Fruit fly (Drosophila melanogaster) whole organism, adult: ENCODE results near the gene Gba1a.
A peak's percentile ranks its signal among the peaks of the same experiment; 100 is the strongest.

Source experiments
- CG11617 ChIP-seq: fragments of 200-800 bp; sonication (Bioruptor generic); optimal IDR thresholded peaks from 2 replicates; lab custom pipeline; 2017; ENCODE audit warnings: mild to moderate bottlenecking, missing biosample characterization, missing genetic modification reagents, missing genetic modification characterization
- CG12768 ChIP-seq: fragments of 200-800 bp; sonication (Bioruptor generic); optimal IDR thresholded peaks from 2 replicates; lab custom pipeline; 2017; ENCODE audit warnings: missing biosample characterization, missing genetic modification characterization, mild to moderate bottlenecking, moderate library complexity, missing genetic modification reagents
- CG14711 ChIP-seq: fragments of 200-800 bp; sonication (Bioruptor generic); optimal IDR thresholded peaks from 2 replicates; lab custom pipeline; 2018; ENCODE audit warnings: missing biosample characterization, mild to moderate bottlenecking, missing genetic modification characterization, moderate library complexity
- CG1620 ChIP-seq: fragments of 200-800 bp; sonication (Bioruptor generic); optimal IDR thresholded peaks from 2 replicates; lab custom pipeline; 2016; ENCODE audit warnings: missing biosample characterization, missing genetic modification characterization
- CG33017 ChIP-seq: fragments of 200-800 bp; sonication (Bioruptor generic); optimal IDR thresholded peaks from 2 replicates; lab custom pipeline; 2018; ENCODE audit warnings: missing biosample characterization, mild to moderate bottlenecking, missing genetic modification characterization, moderate library complexity
- CG5204 ChIP-seq: fragments of 200-800 bp; sonication (Bioruptor generic); optimal IDR thresholded peaks from 2 replicates; lab custom pipeline; 2016; ENCODE audit warnings: missing biosample characterization, missing genetic modification characterization
- CG7045 ChIP-seq: fragments of 200-800 bp; sonication (Bioruptor generic); optimal IDR thresholded peaks from 2 replicates; lab custom pipeline; 2017; ENCODE audit warnings: missing biosample characterization, mild to moderate bottlenecking, missing genetic modification characterization
- CG7101 ChIP-seq: fragments of 200-800 bp; sonication (Bioruptor generic); optimal IDR thresholded peaks from 2 replicates; lab custom pipeline; 2018; ENCODE audit warnings: missing biosample characterization, mild to moderate bottlenecking, missing genetic modification characterization, moderate library complexity
- Clk ChIP-seq: fragments of 200-800 bp; sonication (Bioruptor generic); optimal IDR thresholded peaks from 2 replicates; lab custom pipeline; 2017; ENCODE audit warnings: missing biosample characterization, missing genetic modification characterization
- Crg-1 ChIP-seq: fragments of 200-800 bp; sonication (Bioruptor generic); optimal IDR thresholded peaks from 2 replicates; lab custom pipeline; 2016; ENCODE audit warnings: missing biosample characterization, missing genetic modification characterization
- Hr96 ChIP-seq: fragments of 200-800 bp; sonication (Bioruptor generic); optimal IDR thresholded peaks from 2 replicates; lab custom pipeline; 2016; ENCODE audit warnings: missing biosample characterization, missing genetic modification characterization
- Mnt ChIP-seq: fragments of 200-800 bp; sonication (Bioruptor generic); optimal IDR thresholded peaks from 2 replicates; lab custom pipeline; 2016; ENCODE audit warnings: missing biosample characterization, mild to moderate bottlenecking, missing genetic modification characterization
- bab1 ChIP-seq: fragments of 200-800 bp; sonication (Bioruptor generic); optimal IDR thresholded peaks from 3 replicates; lab custom pipeline; 2019; ENCODE audit warnings: missing biosample characterization, mild to moderate bottlenecking, missing genetic modification characterization, moderate library complexity
- cic ChIP-seq: fragments of 200-800 bp; sonication (Bioruptor generic); optimal IDR thresholded peaks from 2 replicates; lab custom pipeline; 2017; ENCODE audit warnings: missing biosample characterization, mild to moderate bottlenecking, missing genetic modification characterization, moderate library complexity
- cnc ChIP-seq, 2 experiments: fragments of >200 bp; optimal IDR thresholded peaks; 2 replicates each; lab custom pipeline; 2017
- kay ChIP-seq: fragments of 200-800 bp; sonication (Bioruptor generic); peaks from one replicate; lab custom pipeline; 2016; ENCODE audit warnings: missing biosample characterization, missing genetic modification characterization, borderline replicate concordance
- ovo ChIP-seq: fragments of 200-800 bp; sonication (Bioruptor generic); optimal IDR thresholded peaks from 2 replicates; lab custom pipeline; 2016; ENCODE audit warnings: missing biosample characterization, missing genetic modification characterization
- pad ChIP-seq: fragments of 200-800 bp; sonication (Bioruptor generic); optimal IDR thresholded peaks from 3 replicates; lab custom pipeline; 2017; ENCODE audit warnings: missing biosample characterization, missing genetic modification characterization, mild to moderate bottlenecking, moderate library complexity, missing genetic modification reagents
- tj ChIP-seq: fragments of 200-800 bp; sonication (Bioruptor generic); optimal IDR thresholded peaks from 3 replicates; lab custom pipeline; 2017; ENCODE audit warnings: missing biosample characterization, mild to moderate bottlenecking, missing genetic modification characterization, moderate library complexity
- toe ChIP-seq: fragments of 200-800 bp; sonication (Bioruptor generic); optimal IDR thresholded peaks from 2 replicates; lab custom pipeline; 2016; ENCODE audit warnings: missing biosample characterization, missing genetic modification characterization

Gene Gba1a

dm6 chr3R:23682203-23682602 lies 18.2 kb upstream of the Gba1a start, which contains the start of gene CG16710:
TSS of gene CG16710 (plus strand) at chr3R:23682503.
- TF ChIP-seq Hr96 (GFP tag; lab: Kevin White, UChicago) (no peak), cnc (optimal IDR thresholded peaks at IDR 0.05; lab: Kevin White, UChicago) (no peak), CG12768 (no peak), bab1 (GFP tag; lab: Kevin White, UChicago) (no peak), CG7101 (tag; lab: Kevin White, UChicago) (no peak), Crg-1 (no peak), toe (GFP tag; lab: Kevin White, UChicago) (no peak), CG33017 (no peak)

dm6 chr3R:23683757-23684156 lies 16.7 kb upstream of the Gba1a start, which contains the start of gene CG18754:
TSS of gene CG18754 (plus strand) at chr3R:23684057.
- TF ChIP-seq Hr96 (GFP tag; lab: Kevin White, UChicago) (no peak), Clk (GFP tag; lab: Kevin White, UChicago) (no peak), kay (no peak), CG12768 (no peak), toe (GFP tag; lab: Kevin White, UChicago) (no peak), CG33017 (no peak), pad (GFP tag; lab: Kevin White, UChicago) (no peak), CG14711 (tag; lab: Kevin White, UChicago) (no peak), Crg-1 (no peak), ovo (no peak), cic (GFP tag; lab: Kevin White, UChicago) (no peak), tj (GFP tag; lab: Kevin White, UChicago) (no peak), cnc (optimal IDR thresholded peaks at IDR 0.05; lab: Kevin White, UChicago) (no peak), Mnt (no peak)

dm6 chr3R:23685955-23686354 lies 14.5 kb upstream of the Gba1a start, which contains the start of gene SPE:
TSS of gene SPE (plus strand) at chr3R:23686255.
- TF ChIP-seq Crg-1 = no peak
- TF ChIP-seq cic (GFP tag; lab: Kevin White, UChicago) = peak; percentile 18
- peak; percentile 44 for TF ChIP-seq tj (GFP tag; lab: Kevin White, UChicago)

dm6 chr3R:23686924-23687323 lies 13.5 kb upstream of the Gba1a start:
- TF ChIP-seq CG1620 (GFP tag; lab: Kevin White, UChicago) = no peak
- TF ChIP-seq Crg-1 = no peak
- no peak for TF ChIP-seq Hr96 (GFP tag; lab: Kevin White, UChicago)
- no peak for TF ChIP-seq CG14711 (tag; lab: Kevin White, UChicago)
- TF ChIP-seq CG11617 (GFP tag; lab: Kevin White, UChicago) = no peak
- TF ChIP-seq kay = no peak

dm6 chr3R:23694579-23695033 lies 5.8 kb upstream of the Gba1a start, which contains the start of gene CG10254:
TSS of gene CG10254 (minus strand) at chr3R:23694983.
- peak; percentile 34 for TF ChIP-seq bab1 (GFP tag; lab: Kevin White, UChicago)
- TF ChIP-seq tj (GFP tag; lab: Kevin White, UChicago) = no peak

- TF ChIP-seq Crg-1 (no peak), ovo (no peak), CG11617 (GFP tag; lab: Kevin White, UChicago) (no peak), CG33017 (no peak), CG7045 (GFP tag; lab: Kevin White, UChicago) (no peak), CG12768 (no peak), CG7101 (tag; lab: Kevin White, UChicago) (no peak), toe (GFP tag; lab: Kevin White, UChicago) (no peak), cic (GFP tag; lab: Kevin White, UChicago) (no peak), cnc (optimal IDR thresholded peaks at IDR 0.05; lab: Kevin White, UChicago) (no peak), Hr96 (GFP tag; lab: Kevin White, UChicago) (no peak), tj (GFP tag; lab: Kevin White, UChicago) (no peak)
These were observed 4.3 kb upstream of the Gba1a start, which contains the start of gene CG10252 for dm6 chr3R:23696145-23696544. TSS of gene CG10252 (minus strand) at chr3R:23696245.

dm6 chr3R:23698835-23699234 lies 1.6 kb upstream of the Gba1a start, which contains the start of gene prt:
TSS of gene prt (minus strand) at chr3R:23699027.
- TF ChIP-seq CG5204 (GFP tag; lab: Kevin White, UChicago) (no peak), cic (GFP tag; lab: Kevin White, UChicago) (no peak), cnc (optimal IDR thresholded peaks at IDR 0.05; lab: Kevin White, UChicago) (no peak), CG7045 (GFP tag; lab: Kevin White, UChicago) (no peak), kay (no peak), Hr96 (GFP tag; lab: Kevin White, UChicago) (no peak), toe (GFP tag; lab: Kevin White, UChicago) (no peak), Clk (GFP tag; lab: Kevin White, UChicago) (no peak), CG33017 (no peak), CG7101 (tag; lab: Kevin White, UChicago) (no peak), bab1 (GFP tag; lab: Kevin White, UChicago) (no peak), tj (GFP tag; lab: Kevin White, UChicago) (no peak), CG14711 (tag; lab: Kevin White, UChicago) (no peak), CG1620 (GFP tag; lab: Kevin White, UChicago) (no peak), pad (GFP tag; lab: Kevin White, UChicago) (no peak)
